Worm (Caenorhabditis elegans) whole organism, mixed stage, embryonic: ENCODE measurements around the gene W07G4.1.

Source experiments
- elt-1 ChIP-seq: sonication (generic microtip); optimal IDR thresholded peaks from 2 replicates; lab custom pipeline; 2017; ENCODE audit warnings: missing genetic modification characterization, mild to moderate bottlenecking, missing compliant biosample characterization, antibody characterized with exemption, moderate library complexity, borderline replicate concordance; ENCODE audit not compliant: insufficient read depth
- lin-13 ChIP-seq: fragments of 150-350 bp; optimal IDR thresholded peaks from 2 replicates; lab custom pipeline; 2014; ENCODE audit warnings: missing biosample characterization, missing genetic modification characterization
- lin-32 ChIP-seq: fragments of 200-800 bp; sonication (Bioruptor generic); optimal IDR thresholded peaks from 2 replicates; lab custom pipeline; 2018; ENCODE audit warnings: mild to moderate bottlenecking, missing genetic modification characterization, missing compliant biosample characterization
- pha-4 ChIP-seq: fragments of 150-350 bp; optimal IDR thresholded peaks from 2 replicates; lab custom pipeline; 2018; ENCODE audit warnings: missing biosample characterization, missing genetic modification reagents, missing genetic modification characterization
- sptf-1 ChIP-seq: sonication (generic microtip); optimal IDR thresholded peaks from 2 replicates; lab custom pipeline; 2017; ENCODE audit warnings: mild to moderate bottlenecking, missing genetic modification characterization, moderate library complexity, missing compliant biosample characterization
- tbx-8 ChIP-seq: fragments of 200-800 bp; sonication (Bioruptor generic); optimal IDR thresholded peaks from 2 replicates; lab custom pipeline; 2018; ENCODE audit warnings: mild to moderate bottlenecking, missing genetic modification characterization, moderate library complexity, missing compliant biosample characterization

- TF ChIP-seq lin-13 (tag; lab: Kevin White, UChicago) = peak; percentile 43
- peak; percentile 86 for TF ChIP-seq lin-32 (GFP tag; lab: Kevin White, UChicago)
- peak; percentile 62 for TF ChIP-seq tbx-8 (GFP tag; lab: Kevin White, UChicago)
- TF ChIP-seq elt-1 (tag; lab: Kevin White, UChicago) = peak; percentile 16
- TF ChIP-seq sptf-1 (tag; lab: Kevin White, UChicago) = peak; percentile 93
- TF ChIP-seq pha-4 (tag; lab: Kevin White, UChicago) = peak; percentile 29
Measured at ce11 chrV:13003378-13003777, 29.9 kb upstream of the W07G4.1 start.
